Worm (Caenorhabditis elegans) whole organism, mixed stage, embryonic: ENCODE data around the gene mec-17.

ENCODE experiments used
- lin-13 ChIP-seq: fragments of 150-350 bp; optimal IDR thresholded peaks from 2 replicates; lab custom pipeline; 2014; ENCODE audit warnings: missing biosample characterization, missing genetic modification characterization
- mep-1 ChIP-seq: fragments of 150-350 bp; optimal IDR thresholded peaks from 2 replicates; lab custom pipeline; 2017; ENCODE audit warnings: missing biosample characterization, missing genetic modification reagents, missing genetic modification characterization, inconsistent platforms

ce11 chrIV:8013849-8014248, 26.9 kb upstream of the mec-17 start, which contains the start of gene C26B2.8:
- TF ChIP-seq mep-1 (tag; lab: Kevin White, UChicago) (no peak), lin-13 (tag; lab: Kevin White, UChicago) (no peak)
